Worm (Caenorhabditis elegans): ENCODE results near the gene Y41D4B.24.

DNA sequence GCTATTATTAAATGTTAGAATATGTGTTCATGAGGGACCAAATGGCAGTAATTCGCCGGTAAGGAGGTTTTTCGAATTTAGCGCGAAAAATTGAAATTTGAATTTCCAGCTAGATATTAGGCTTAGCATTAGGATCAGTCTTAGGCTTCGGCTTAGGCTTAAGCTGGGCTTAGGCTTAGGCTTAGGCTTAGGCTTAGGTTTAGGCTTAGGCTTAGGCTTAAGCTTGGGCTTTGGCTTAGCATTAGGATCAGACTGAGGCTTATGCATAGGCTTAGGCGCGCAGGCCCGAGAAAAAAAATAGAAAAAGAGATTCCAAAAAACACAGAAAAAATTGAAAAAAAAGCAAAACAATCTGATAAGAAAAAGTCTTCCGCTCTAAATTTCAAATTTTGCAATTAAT lies 53.7 kb downstream of the Y41D4B.24 start:
- no peak for TF ChIP-seq ttx-3 (tag; optimal IDR thresholded peaks at IDR 0.05)
- TF ChIP-seq mec-3 (tag; optimal IDR thresholded peaks at IDR 0.05; ENCODE audit: borderline replicate concordance) = no peak
- TF ChIP-seq pat-9 (tag; optimal IDR thresholded peaks at IDR 0.05) = no peak
- TF ChIP-seq nhr-11 (tag; optimal IDR thresholded peaks at IDR 0.05) = no peak
- TF ChIP-seq rnt-1 (tag; optimal IDR thresholded peaks at IDR 0.05) = no peak
- TF ChIP-seq ets-4 (tag; optimal IDR thresholded peaks at IDR 0.05) = no peak

All from whole organism, late embryonic.